Fruit fly (Drosophila melanogaster): ENCODE results near the gene nSyb.
A peak's percentile ranks its signal among the peaks of the same experiment; 100 is the strongest.

The nSyb gene

dm6 chr3L:1668504-1668903 lies 31.0 kb upstream of the nSyb start, which contains the start of gene RpL23A (continued):
- TF ChIP-seq z (GFP tag; IDR thresholded peaks at IDR 0.05) (peak; percentile 39; the same call in 1 of the 3 replicates), Six4 (GFP tag; optimal IDR thresholded peaks at IDR 0.05) (peak; percentile 90), NC2β (GFP tag; optimal IDR thresholded peaks at IDR 0.05) (peak; percentile 100), sc (optimal IDR thresholded peaks at IDR 0.05) (no peak), sc (GFP tag; optimal IDR thresholded peaks at IDR 0.05) (peak; percentile 87), pros (GFP tag; optimal IDR thresholded peaks at IDR 0.05) (peak; percentile 23), gro (GFP tag; optimal IDR thresholded peaks at IDR 0.05) (peak; percentile 97), CG11504 (tag; optimal IDR thresholded peaks at IDR 0.05) (peak; percentile 89), chif (GFP tag; optimal IDR thresholded peaks at IDR 0.05) (peak; percentile 95 to 96), Fer2 (tag; optimal IDR thresholded peaks at IDR 0.05) (peak; percentile 92), CG17829 (tag; optimal IDR thresholded peaks at IDR 0.05) (peak; percentile 92), CkIIα-i1 (GFP tag; IDR thresholded peaks at IDR 0.05) (peak; percentile 52; the same call in 1 of the 2 replicates), CG4424 (GFP tag; optimal IDR thresholded peaks at IDR 0.05) (peak; percentile 93), CG7556 (GFP tag; optimal IDR thresholded peaks at IDR 0.05) (peak; percentile 87), HLH54F (GFP tag; optimal IDR thresholded peaks at IDR 0.05) (peak; percentile 96), CG11398 (GFP tag; optimal IDR thresholded peaks at IDR 0.05) (peak; percentile 96), CG18764 (GFP tag; optimal IDR thresholded peaks at IDR 0.05) (peak; percentile 93), CG2678 (tag; optimal IDR thresholded peaks at IDR 0.05) (peak; percentile 85), CG17359 (tag; optimal IDR thresholded peaks at IDR 0.05) (peak; percentile 92), nerfin-1 (tag; optimal IDR thresholded peaks at IDR 0.05) (peak; percentile 90), cad (GFP tag; optimal IDR thresholded peaks at IDR 0.05) (no peak), sima (GFP tag; optimal IDR thresholded peaks at IDR 0.05) (peak; percentile 93), btn (GFP tag; optimal IDR thresholded peaks at IDR 0.05) (peak; percentile 92), pan (optimal IDR thresholded peaks at IDR 0.05) (no peak), pan (GFP tag; optimal IDR thresholded peaks at IDR 0.05 in 1 of 2, IDR thresholded peaks at IDR 0.05 in 1 of 2) (peak in 1 of 2 experiments; percentile 93), ERR (GFP tag; optimal IDR thresholded peaks at IDR 0.05) (peak; percentile 95), CG13894 (tag; optimal IDR thresholded peaks at IDR 0.05) (peak; percentile 95), pum (GFP tag; optimal IDR thresholded peaks at IDR 0.05) (peak; percentile 95), CG8089 (GFP tag; optimal IDR thresholded peaks at IDR 0.05) (peak; percentile 97), CG14860 (GFP tag; IDR thresholded peaks at IDR 0.05; ENCODE audit: partially characterized antibody) (no peak), Chrac-16 (GFP tag; optimal IDR thresholded peaks at IDR 0.05) (peak; percentile 89), row (GFP tag; IDR thresholded peaks at IDR 0.05) (peak; percentile 73), ash1 (GFP tag; optimal IDR thresholded peaks at IDR 0.05) (peak; percentile 98), CG13287 (GFP tag; IDR thresholded peaks at IDR 0.05; ENCODE audit: partially characterized antibody) (peak; percentile 65), CG12659 (GFP tag; optimal IDR thresholded peaks at IDR 0.05) (peak; percentile 98), CG34422 (GFP tag; IDR thresholded peaks at IDR 0.05) (peak; percentile 93), Hand (GFP tag; optimal IDR thresholded peaks at IDR 0.05) (peak; percentile 78), Awh (GFP tag; IDR thresholded peaks at IDR 0.05) (peak; percentile 91), Hr39 (optimal IDR thresholded peaks at IDR 0.05) (no peak), stc (GFP tag; IDR thresholded peaks at IDR 0.05) (peak; percentile 91), pho (GFP tag; optimal IDR thresholded peaks at IDR 0.05) (peak; percentile 97), CG11093 (GFP tag; IDR thresholded peaks at IDR 0.05) (peak; percentile 81), sna (GFP tag; IDR thresholded peaks at IDR 0.05; ENCODE audit: partially characterized antibody) (peak; percentile 49; the same call in 1 of the 2 replicates), CG3407 (GFP tag; optimal IDR thresholded peaks at IDR 0.05) (peak; percentile 93), CG2199 (GFP tag; IDR thresholded peaks at IDR 0.05) (peak; percentile 92), toy (GFP tag; IDR thresholded peaks at IDR 0.05) (peak; percentile 77; the same call in 1 of the 2 replicates), CG12236 (GFP tag; optimal IDR thresholded peaks at IDR 0.05) (peak; percentile 89), Sry-δ (GFP tag; optimal IDR thresholded peaks at IDR 0.05) (peak; percentile 86), CG4707 (GFP tag; optimal IDR thresholded peaks at IDR 0.05) (peak; percentile 86), CG13624 (GFP tag; optimal IDR thresholded peaks at IDR 0.05) (peak; percentile 98), D19A (tag; optimal IDR thresholded peaks at IDR 0.05) (peak; percentile 63), Abd-B (GFP tag; optimal IDR thresholded peaks at IDR 0.05) (peak; percentile 85)
